Fruit fly (Drosophila melanogaster) whole organism, embryonic: Measurements from ENCODE around the gene Vps39.

Experiments used
- Adf1 ChIP-seq: fragments of 200-800 bp; sonication (Bioruptor generic); IDR thresholded peaks from 2 replicates; pipeline ENCODE4 v1.3.6; 2022; ENCODE audit warnings: missing biosample characterization, missing genetic modification characterization
- BtbVII ChIP-seq: fragments of 200-800 bp; sonication (Bioruptor generic); optimal IDR thresholded peaks from 3 replicates; lab custom pipeline; 2017; ENCODE audit warnings: missing biosample characterization, mild to moderate bottlenecking, missing genetic modification characterization
- CG10274 ChIP-seq: fragments of 200-800 bp; sonication (Bioruptor generic); optimal IDR thresholded peaks from 3 replicates; lab custom pipeline; 2017; ENCODE audit warnings: missing biosample characterization, mild to moderate bottlenecking, missing genetic modification characterization
- CG10321 ChIP-seq: fragments of 200-800 bp; sonication (Bioruptor generic); IDR thresholded peaks from 2 replicates; pipeline ENCODE4 v1.3.6; 2022; ENCODE audit warnings: missing biosample characterization, missing genetic modification characterization
- CG10366 ChIP-seq: fragments of 200-800 bp; sonication (Bioruptor generic); IDR thresholded peaks from 2 replicates; pipeline ENCODE4 v1.3.6; 2022; ENCODE audit warnings: missing biosample characterization, missing genetic modification characterization
- CG12104 ChIP-seq: fragments of 200-800 bp; sonication (Bioruptor generic); optimal IDR thresholded peaks from 3 replicates; lab custom pipeline; 2016; ENCODE audit warnings: missing biosample characterization, missing genetic modification characterization
- CG12155 ChIP-seq: fragments of 200-800 bp; sonication (Bioruptor generic); optimal IDR thresholded peaks from 3 replicates; lab custom pipeline; 2016; ENCODE audit warnings: missing biosample characterization, missing genetic modification characterization
- CG18599 ChIP-seq: fragments of 200-800 bp; sonication (Bioruptor generic); optimal IDR thresholded peaks from 3 replicates; lab custom pipeline; 2017; ENCODE audit warnings: missing biosample characterization, missing genetic modification characterization, mild to moderate bottlenecking, moderate library complexity, missing genetic modification reagents
- CG30403 ChIP-seq: fragments of 200-800 bp; sonication (Bioruptor generic); optimal IDR thresholded peaks from 3 replicates; lab custom pipeline; 2016; ENCODE audit warnings: missing biosample characterization, missing genetic modification characterization
- CG30431 ChIP-seq: fragments of 200-800 bp; sonication (Bioruptor generic); optimal IDR thresholded peaks from 2 replicates; lab custom pipeline; 2017; ENCODE audit warnings: missing biosample characterization, missing genetic modification characterization
- CG3065 ChIP-seq: fragments of 200-800 bp; sonication (Bioruptor generic); optimal IDR thresholded peaks from 2 replicates; lab custom pipeline; 2016; ENCODE audit warnings: missing biosample characterization, missing genetic modification characterization
- CG32767 ChIP-seq: fragments of 200-800 bp; sonication (Bioruptor generic); IDR thresholded peaks from 2 replicates; pipeline ENCODE4 v1.3.6; 2022; ENCODE audit warnings: missing biosample characterization, missing genetic modification characterization
- CG34224 ChIP-seq: fragments of 200-800 bp; sonication (Bioruptor generic); IDR thresholded peaks from 3 replicates; pipeline ENCODE4 v1.3.6; 2022; ENCODE audit warnings: missing biosample characterization, missing genetic modification characterization; ENCODE audit not compliant: partially characterized antibody
- CG4360 ChIP-seq: fragments of 200-800 bp; sonication (Bioruptor generic); IDR thresholded peaks from 2 replicates; pipeline ENCODE4 v1.3.6; 2022; ENCODE audit warnings: missing biosample characterization, missing genetic modification characterization
- CG6683 ChIP-seq: fragments of 200-800 bp; sonication (Bioruptor generic); optimal IDR thresholded peaks from 2 replicates; lab custom pipeline; 2017; ENCODE audit warnings: missing biosample characterization, mild to moderate bottlenecking, missing genetic modification characterization, missing genetic modification reagents
- CG8281 ChIP-seq: fragments of 200-800 bp; sonication (Bioruptor generic); optimal IDR thresholded peaks from 2 replicates; lab custom pipeline; 2018; ENCODE audit warnings: missing biosample characterization, mild to moderate bottlenecking, missing genetic modification characterization, moderate library complexity
- CG8388 ChIP-seq: fragments of 200-800 bp; sonication (Bioruptor generic); optimal IDR thresholded peaks from 2 replicates; lab custom pipeline; 2019; ENCODE audit warnings: missing biosample characterization, mild to moderate bottlenecking, missing genetic modification characterization, moderate library complexity
- CG8765 ChIP-seq: fragments of 200-800 bp; sonication (Bioruptor generic); IDR thresholded peaks from 2 replicates; pipeline ENCODE4 v1.3.6; 2022; ENCODE audit warnings: missing biosample characterization, missing genetic modification characterization
- CrebB ChIP-seq: fragments of 200-800 bp; sonication (Bioruptor generic); optimal IDR thresholded peaks from 3 replicates; lab custom pipeline; 2018; ENCODE audit warnings: missing biosample characterization, mild to moderate bottlenecking, missing genetic modification characterization
- D19A ChIP-seq: fragments of 200-800 bp; optimal IDR thresholded peaks from 3 replicates; lab custom pipeline; 2019; ENCODE audit warnings: missing biosample characterization, mild to moderate bottlenecking, missing genetic modification characterization, moderate library complexity
- Dll ChIP-seq: fragments of 200-800 bp; sonication (Bioruptor generic); IDR thresholded peaks from 4 replicates; pipeline ENCODE4 v1.3.6; 2022; ENCODE audit warnings: missing biosample characterization, missing genetic modification characterization; ENCODE audit not compliant: partially characterized antibody
- Eip74EF ChIP-seq, 2 experiments: fragments of 200-800 bp in 1 of 2; fragments of >200 bp in 1 of 2; sonication (Bioruptor generic) in 1 of 2; optimal IDR thresholded peaks; 2 replicates each; lab custom pipeline; 2017 to 2019; ENCODE audit warnings: missing biosample characterization in 2 of 2, missing genetic modification characterization in 2 of 2, mild to moderate bottlenecking in 1 of 2, moderate library complexity in 1 of 2
- GATAe ChIP-seq: fragments of 200-800 bp; sonication (Bioruptor generic); conservative IDR thresholded peaks from 2 replicates; pipeline ENCODE4 v1.3.6; 2022; ENCODE audit warnings: missing biosample characterization, missing genetic modification characterization
- Kr ChIP-seq: fragments of 200-800 bp; sonication (Bioruptor generic); optimal IDR thresholded peaks from 2 replicates; lab custom pipeline; 2017; ENCODE audit warnings: missing biosample characterization, mild to moderate bottlenecking, missing genetic modification characterization
- Oaz ChIP-seq: fragments of 200-800 bp; sonication (Bioruptor generic); IDR thresholded peaks from 2 replicates; pipeline ENCODE4 v1.3.6; 2022; ENCODE audit warnings: missing biosample characterization, missing genetic modification characterization
- Oli ChIP-seq: fragments of 200-800 bp; sonication (Bioruptor generic); optimal IDR thresholded peaks from 2 replicates; lab custom pipeline; 2018; ENCODE audit warnings: missing biosample characterization, mild to moderate bottlenecking, missing genetic modification characterization, moderate library complexity
- Rfx ChIP-seq: fragments of 200-800 bp; sonication (Bioruptor generic); IDR thresholded peaks from 2 replicates; pipeline ENCODE4 v1.3.6; 2022; ENCODE audit warnings: missing biosample characterization, missing genetic modification characterization
- Sox102F ChIP-seq: fragments of 200-800 bp; sonication (Bioruptor generic); optimal IDR thresholded peaks from 2 replicates; lab custom pipeline; 2018; ENCODE audit warnings: missing biosample characterization, mild to moderate bottlenecking, missing genetic modification characterization, moderate library complexity
- Sry-β ChIP-seq: fragments of 200-800 bp; sonication (Bioruptor generic); optimal IDR thresholded peaks from 2 replicates; lab custom pipeline; 2018; ENCODE audit warnings: missing biosample characterization, mild to moderate bottlenecking, missing genetic modification characterization, moderate library complexity
- ase ChIP-seq: fragments of 200-800 bp; sonication (Bioruptor generic); IDR thresholded peaks from 3 replicates; pipeline ENCODE4 v1.3.6; 2022; ENCODE audit warnings: missing biosample characterization, missing genetic modification characterization
- ato ChIP-seq: fragments of 200-800 bp; sonication (Bioruptor generic); IDR thresholded peaks from 2 replicates; pipeline ENCODE4 v1.3.6; 2022; ENCODE audit warnings: missing biosample characterization, missing genetic modification characterization; ENCODE audit not compliant: partially characterized antibody
- ham ChIP-seq: fragments of 200-800 bp; sonication (Bioruptor generic); IDR thresholded peaks from 2 replicates; pipeline ENCODE4 v1.3.6; 2022; ENCODE audit warnings: missing biosample characterization, missing genetic modification characterization
- hb ChIP-seq: fragments of 200-800 bp; sonication (Bioruptor generic); IDR thresholded peaks from 3 replicates; pipeline ENCODE4 v1.3.6; 2022; ENCODE audit warnings: missing biosample characterization, missing genetic modification characterization; ENCODE audit not compliant: partially characterized antibody
- jumu ChIP-seq: fragments of 200-800 bp; sonication (Bioruptor generic); optimal IDR thresholded peaks from 3 replicates; lab custom pipeline; 2016; ENCODE audit warnings: missing biosample characterization, missing genetic modification characterization
- mirr ChIP-seq: fragments of 200-800 bp; sonication (Bioruptor generic); optimal IDR thresholded peaks from 3 replicates; lab custom pipeline; 2018; ENCODE audit warnings: missing biosample characterization, mild to moderate bottlenecking, missing genetic modification characterization
- nom ChIP-seq: fragments of 200-800 bp; sonication (Bioruptor generic); optimal IDR thresholded peaks from 2 replicates; lab custom pipeline; 2017; ENCODE audit warnings: missing biosample characterization, missing genetic modification characterization, mild to moderate bottlenecking, moderate library complexity, missing genetic modification reagents
- pan ChIP-seq, 4 experiments: fragments of >200 bp in 3 of 4; fragments of 200-800 bp in 1 of 4; sonication (Bioruptor generic) in 1 of 4; optimal IDR thresholded peaks in 3 of 4; IDR thresholded peaks in 1 of 4; 2 replicates each; pipeline versions ENCODE4 v1.3.6 to Lab custom; 2017 to 2022; ENCODE audit warnings: missing biosample characterization in 2 of 4, missing genetic modification characterization in 2 of 4, mixed read lengths in 1 of 4
- peb ChIP-seq: fragments of 200-800 bp; sonication (Bioruptor generic); IDR thresholded peaks from 2 replicates; pipeline ENCODE4 v1.3.6; 2022; ENCODE audit warnings: missing biosample characterization, missing genetic modification characterization
- shn ChIP-seq: fragments of 200-800 bp; sonication (Bioruptor generic); optimal IDR thresholded peaks from 3 replicates; lab custom pipeline; 2016; ENCODE audit warnings: missing biosample characterization, missing genetic modification characterization
- slbo ChIP-seq: fragments of 200-800 bp; sonication (Bioruptor generic); IDR thresholded peaks from 2 replicates; pipeline ENCODE4 v1.3.6; 2022; ENCODE audit warnings: missing biosample characterization, missing genetic modification characterization
- sna ChIP-seq: fragments of 200-800 bp; sonication (Bioruptor generic); IDR thresholded peaks from 2 replicates; pipeline ENCODE4 v1.3.6; 2022; ENCODE audit warnings: missing biosample characterization, missing genetic modification characterization; ENCODE audit not compliant: partially characterized antibody
- so ChIP-seq: fragments of 200-800 bp; sonication (Bioruptor generic); IDR thresholded peaks from 3 replicates; pipeline ENCODE4 v1.3.6; 2022; ENCODE audit warnings: missing biosample characterization, missing genetic modification characterization
- sob ChIP-seq: fragments of 200-800 bp; sonication (Bioruptor generic); IDR thresholded peaks from 2 replicates; pipeline ENCODE4 v1.3.6; 2022; ENCODE audit warnings: missing biosample characterization, missing genetic modification characterization
- sr ChIP-seq: fragments of 200-800 bp; sonication (Bioruptor generic); IDR thresholded peaks from 3 replicates; pipeline ENCODE4 v1.3.6; 2022; ENCODE audit warnings: missing biosample characterization, missing genetic modification characterization
- stc ChIP-seq: fragments of 200-800 bp; sonication (Bioruptor generic); IDR thresholded peaks from 2 replicates; pipeline ENCODE4 v1.3.6; 2022; ENCODE audit warnings: missing biosample characterization, missing genetic modification characterization
- tap ChIP-seq: fragments of 200-800 bp; optimal IDR thresholded peaks from 3 replicates; lab custom pipeline; 2019; ENCODE audit warnings: missing biosample characterization, mild to moderate bottlenecking, missing genetic modification characterization, moderate library complexity
- tgo ChIP-seq: fragments of 200-800 bp; sonication (Bioruptor generic); IDR thresholded peaks from 3 replicates; pipeline ENCODE4 v1.3.6; 2022; ENCODE audit warnings: missing biosample characterization, missing genetic modification characterization
- usp ChIP-seq: fragments of >200 bp; optimal IDR thresholded peaks from 2 replicates; lab custom pipeline; 2017; ENCODE audit warnings: missing biosample characterization, missing genetic modification characterization
- wdn ChIP-seq: fragments of 200-800 bp; sonication (Bioruptor generic); IDR thresholded peaks from 2 replicates; pipeline ENCODE4 v1.3.6; 2022; ENCODE audit warnings: missing biosample characterization, missing genetic modification characterization

The Vps39 gene

dm6 chr3R:18297444-18298297, 23.4 kb upstream of the Vps39 start (continued):
- TF ChIP-seq Sox102F (GFP tag; lab: Kevin White, UChicago) = peak; percentile 20
- no peak for TF ChIP-seq Eip74EF (GFP tag; optimal IDR thresholded peaks at IDR 0.05; lab: Kevin White, UChicago)
- no peak for TF ChIP-seq CG10321
- no peak for TF ChIP-seq CrebB (tag; lab: Kevin White, UChicago)
- no peak for TF ChIP-seq Oli (tag; lab: Kevin White, UChicago)
- TF ChIP-seq CG30403 = no peak
- TF ChIP-seq Rfx (GFP tag; lab: Robert Waterston, UW) = no peak
- TF ChIP-seq CG10274 (GFP tag; lab: Kevin White, UChicago) = no peak
- TF ChIP-seq stc (GFP tag; lab: Robert Waterston, UW) = peak; percentile 30; the same call in 1 of the 2 replicates
- TF ChIP-seq CG12104 = no peak
- no peak for TF ChIP-seq D19A (tag; lab: Kevin White, UChicago)
- TF ChIP-seq jumu (GFP tag; lab: Kevin White, UChicago) = peak; percentile 0
- no peak for TF ChIP-seq ham (GFP tag; lab: Robert Waterston, UW)
- no peak for TF ChIP-seq Dll (GFP tag; lab: Robert Waterston, UW)
- no peak for TF ChIP-seq CG32767
- TF ChIP-seq CG10366 (GFP tag; lab: Robert Waterston, UW) = no peak
- no peak for TF ChIP-seq CG30431 (GFP tag; lab: Kevin White, UChicago)
- no peak for TF ChIP-seq CG3065
- no peak for TF ChIP-seq tap
- TF ChIP-seq nom = no peak
- TF ChIP-seq Kr (GFP tag; lab: Kevin White, UChicago) = no peak
- no peak for TF ChIP-seq CG8765 (GFP tag; lab: Robert Waterston, UW)
- TF ChIP-seq CG12155 (GFP tag; lab: Kevin White, UChicago) = no peak
- no peak for TF ChIP-seq CG34224 (GFP tag; lab: Robert Waterston, UW)
- no peak for TF ChIP-seq hb (GFP tag; lab: Robert Waterston, UW)
- TF ChIP-seq sob = no peak
- TF ChIP-seq slbo (GFP tag; lab: Robert Waterston, UW) = no peak
- TF ChIP-seq CG8281 (tag; lab: Kevin White, UChicago) = no peak
- TF ChIP-seq usp (GFP tag; lab: Kevin White, UChicago) = no peak
- no peak for TF ChIP-seq mirr (GFP tag; lab: Kevin White, UChicago)
- no peak for TF ChIP-seq pan (optimal IDR thresholded peaks at IDR 0.05; lab: Kevin White, UChicago)
- no peak for TF ChIP-seq pan (GFP tag; optimal IDR thresholded peaks at IDR 0.05 in 1 of 2, IDR thresholded peaks at IDR 0.05 in 1 of 2)
- no peak for TF ChIP-seq CG18599 (GFP tag; lab: Kevin White, UChicago)
- no peak for TF ChIP-seq Sry-β (GFP tag; lab: Kevin White, UChicago)
- no peak for TF ChIP-seq so (GFP tag; lab: Robert Waterston, UW)
- TF ChIP-seq CG6683 (GFP tag; lab: Kevin White, UChicago) = no peak
- no peak for TF ChIP-seq sna (GFP tag; lab: Robert Waterston, UW)
- no peak for TF ChIP-seq Adf1 (GFP tag; lab: Robert Waterston, UW)
- no peak for TF ChIP-seq shn (GFP tag; lab: Kevin White, UChicago)
- TF ChIP-seq CG8388 (GFP tag; lab: Kevin White, UChicago) = peak; percentile 5
- TF ChIP-seq sr (GFP tag; lab: Robert Waterston, UW) = no peak; the same call in 2 of the 3 replicates
- 0 out of 2 replicates have a peak, but pooled peaks have one; percentile 12 for TF ChIP-seq peb (GFP tag; lab: Robert Waterston, UW)
- no peak for TF ChIP-seq BtbVII
- TF ChIP-seq ase = no peak
- 0 out of 2 replicates have a peak, but pooled peaks have one; percentile 17 for TF ChIP-seq CG4360 (GFP tag; lab: Robert Waterston, UW)
- no peak for TF ChIP-seq wdn (GFP tag; lab: Robert Waterston, UW)
- TF ChIP-seq ato (GFP tag; lab: Robert Waterston, UW) = no peak
- no peak for TF ChIP-seq tgo (GFP tag; lab: Robert Waterston, UW)
- no peak for TF ChIP-seq GATAe
- no peak for TF ChIP-seq Oaz (GFP tag; lab: Robert Waterston, UW)
